Fruit fly (Drosophila melanogaster) whole organism, prepupa: Measurements from ENCODE around the gene Ip259.

Experiments
- Blimp-1 ChIP-seq: fragments of 200-800 bp; sonication (Bioruptor generic); optimal IDR thresholded peaks from 3 replicates; lab custom pipeline; 2017; ENCODE audit warnings: missing biosample characterization, missing genetic modification characterization, mild to moderate bottlenecking, moderate library complexity, missing genetic modification reagents
- CG11294 ChIP-seq: fragments of 200-800 bp; sonication (Bioruptor generic); IDR thresholded peaks from 2 replicates; pipeline ENCODE4 v1.3.6; 2022; ENCODE audit warnings: missing biosample characterization, missing genetic modification characterization
- CG11762 ChIP-seq: fragments of 200-800 bp; sonication (Bioruptor generic); optimal IDR thresholded peaks from 3 replicates; lab custom pipeline; 2016; ENCODE audit warnings: missing biosample characterization, missing genetic modification characterization; ENCODE audit not compliant: insufficient read depth
- CG15336 ChIP-seq: fragments of 200-800 bp; sonication (Bioruptor generic); IDR thresholded peaks from 2 replicates; pipeline ENCODE4 v1.3.6; 2022; ENCODE audit warnings: missing biosample characterization, missing genetic modification characterization
- CG1621 ChIP-seq: fragments of 200-800 bp; sonication (Bioruptor generic); optimal IDR thresholded peaks from 3 replicates; lab custom pipeline; 2018; ENCODE audit warnings: missing biosample characterization, mild to moderate bottlenecking, missing genetic modification characterization
- CG4318 ChIP-seq: fragments of 200-800 bp; sonication (Bioruptor generic); optimal IDR thresholded peaks from 3 replicates; lab custom pipeline; 2017; ENCODE audit warnings: missing biosample characterization, mild to moderate bottlenecking, missing genetic modification characterization
- CG8119 ChIP-seq: fragments of 200-800 bp; sonication (Bioruptor generic); IDR thresholded peaks from 3 replicates; pipeline ENCODE4 v1.3.6; 2022; ENCODE audit warnings: missing biosample characterization, missing genetic modification characterization
- CG8632 ChIP-seq: fragments of 200-800 bp; sonication (Bioruptor generic); optimal IDR thresholded peaks from 3 replicates; lab custom pipeline; 2016; ENCODE audit warnings: missing biosample characterization, missing genetic modification characterization
- CG9139 ChIP-seq: fragments of 200-800 bp; sonication (Bioruptor generic); optimal IDR thresholded peaks from 3 replicates; lab custom pipeline; 2017; ENCODE audit warnings: missing biosample characterization, mild to moderate bottlenecking, missing genetic modification characterization
- Eip78C ChIP-seq: fragments of 200-800 bp; sonication (Bioruptor generic); peaks from one replicate; lab custom pipeline; 2016; ENCODE audit warnings: missing biosample characterization, missing genetic modification characterization
- Eip93F ChIP-seq: fragments of 200-800 bp; sonication (Bioruptor generic); optimal IDR thresholded peaks from 2 replicates; lab custom pipeline; 2016; ENCODE audit warnings: missing biosample characterization, mild to moderate bottlenecking, missing genetic modification characterization
- Ets21C ChIP-seq: fragments of 200-800 bp; sonication (Bioruptor generic); optimal IDR thresholded peaks from 3 replicates; lab custom pipeline; 2016; ENCODE audit warnings: missing biosample characterization, missing genetic modification characterization
- Gug ChIP-seq: fragments of 200-800 bp; sonication (Bioruptor generic); IDR thresholded peaks from 2 replicates; pipeline ENCODE4 v1.3.6; 2022; ENCODE audit warnings: missing biosample characterization, missing genetic modification characterization
- Hr4 ChIP-seq: fragments of 200-800 bp; sonication (Bioruptor generic); optimal IDR thresholded peaks from 3 replicates; lab custom pipeline; 2016; ENCODE audit warnings: missing biosample characterization, missing genetic modification characterization
- achi ChIP-seq: fragments of 200-800 bp; sonication (Bioruptor generic); optimal IDR thresholded peaks from 3 replicates; lab custom pipeline; 2016; ENCODE audit warnings: missing biosample characterization, missing genetic modification characterization
- salr ChIP-seq, 2 experiments: fragments of 200-800 bp; sonication (Bioruptor generic); optimal IDR thresholded peaks; 3 replicates each; lab custom pipeline; 2016 to 2018; ENCODE audit warnings: missing biosample characterization in 2 of 2, missing genetic modification characterization in 2 of 2, mild to moderate bottlenecking in 1 of 2
- svp ChIP-seq: fragments of 200-800 bp; sonication (Bioruptor generic); peaks from one replicate; lab custom pipeline; 2016; ENCODE audit warnings: missing biosample characterization, missing genetic modification characterization
- topi ChIP-seq: fragments of 200-800 bp; sonication (Bioruptor generic); optimal IDR thresholded peaks from 3 replicates; lab custom pipeline; 2016; ENCODE audit warnings: missing biosample characterization, missing genetic modification characterization
- vri ChIP-seq: fragments of 200-800 bp; sonication (Bioruptor generic); optimal IDR thresholded peaks from 3 replicates; lab custom pipeline; 2016; ENCODE audit warnings: missing biosample characterization, mild to moderate bottlenecking, missing genetic modification characterization

The Ip259 gene

DNA sequence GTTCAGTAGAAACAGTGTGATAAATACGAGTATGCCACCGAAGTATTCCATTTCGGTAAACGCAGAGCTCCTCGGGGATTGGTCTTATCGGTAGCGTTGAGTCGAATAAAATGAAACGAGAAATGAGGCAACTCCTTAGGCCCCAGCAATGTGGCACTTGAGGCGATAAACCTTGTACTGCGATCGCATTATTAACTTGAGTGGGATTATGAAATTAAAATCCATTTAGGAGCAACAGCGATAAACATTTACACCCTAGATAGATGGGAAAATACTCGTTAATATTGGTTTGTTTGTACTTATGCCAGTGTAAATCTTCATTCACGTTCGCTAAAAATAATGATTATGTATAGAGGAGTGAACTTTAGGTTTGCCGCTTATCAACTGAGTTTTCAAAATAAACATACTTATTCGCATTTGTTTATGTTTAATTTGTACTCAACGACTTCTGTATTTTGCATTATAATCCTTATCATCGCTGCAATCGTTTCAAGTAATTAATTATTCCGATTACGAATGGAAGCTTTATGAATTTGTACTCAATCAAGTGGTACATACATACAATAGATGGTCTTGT, 47.9 kb downstream of the Ip259 start:
- TF ChIP-seq svp (GFP tag; lab: Kevin White, UChicago) = peak; percentile 78
- TF ChIP-seq Eip78C = peak; percentile 53
- TF ChIP-seq CG15336 (GFP tag; lab: Robert Waterston, UW) = no peak
- peak; percentile 93 for TF ChIP-seq vri (GFP tag; lab: Kevin White, UChicago)
- no peak for TF ChIP-seq CG8119 (GFP tag; lab: Robert Waterston, UW)

DNA sequence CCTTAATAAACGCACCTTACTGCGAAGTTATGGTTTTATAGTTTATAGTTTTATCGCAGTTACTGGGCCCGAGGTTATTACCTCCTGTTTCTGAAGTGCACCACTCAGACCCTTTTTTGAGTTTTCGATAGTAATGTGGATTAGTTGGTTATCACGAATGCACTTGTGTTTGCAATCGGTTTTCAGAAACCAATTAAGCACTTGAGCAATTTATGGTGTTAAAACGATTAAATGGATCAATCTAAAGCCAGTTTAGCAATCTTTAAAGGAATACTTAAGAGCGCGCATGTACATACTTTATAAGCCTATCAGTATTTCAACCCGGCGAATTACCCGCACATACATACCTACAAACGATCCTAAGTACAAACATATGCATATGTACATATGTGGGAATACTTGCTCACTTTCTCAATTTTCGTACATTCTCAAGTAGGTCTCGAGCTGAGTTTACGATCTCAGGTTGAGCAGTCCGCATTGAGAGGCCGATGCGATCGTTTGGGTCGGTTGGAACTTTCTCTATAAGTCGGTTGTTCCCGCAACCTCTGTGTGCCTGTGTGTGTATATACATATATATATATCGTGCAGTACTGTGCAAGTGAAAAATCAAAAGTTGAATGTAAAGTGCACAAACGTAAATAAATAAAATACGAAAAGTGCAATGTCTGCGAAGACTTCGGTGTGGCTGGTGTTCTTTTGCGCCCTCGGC, 49.2 kb downstream of the Ip259 start, which contains the start of the genes LManI and LManII:
Gene LManI (minus strand): TSS at position 51 of the 709 bp plus-strand sequence.
Gene LManII (plus strand): TSS at position 468 of the 709 bp plus-strand sequence.
- TF ChIP-seq svp (GFP tag; lab: Kevin White, UChicago) (peak; percentile 72), salr (GFP tag; optimal IDR thresholded peaks at IDR 0.05; lab: Kevin White, UChicago) (no peak)

- TF ChIP-seq Ets21C (GFP tag; lab: Kevin White, UChicago) (no peak), Blimp-1 (GFP tag; lab: Kevin White, UChicago) (no peak), Gug (GFP tag; lab: Robert Waterston, UW) (no peak), Eip93F (no peak), topi (GFP tag; lab: Kevin White, UChicago) (no peak), CG11762 (GFP tag; lab: Kevin White, UChicago) (no peak), CG9139 (no peak), CG1621 (tag; lab: Kevin White, UChicago) (no peak), CG8632 (GFP tag; lab: Kevin White, UChicago) (no peak), CG11294 (GFP tag; lab: Robert Waterston, UW) (no peak), Hr4 (GFP tag; lab: Kevin White, UChicago) (no peak), CG4318 (GFP tag; lab: Kevin White, UChicago) (no peak), achi (no peak)
Measured at dm6 chr2L:10458979-10459378, 50.8 kb downstream of the Ip259 start.
